Worm (Caenorhabditis elegans) whole organism, L2 larva: ENCODE measurements around the gene ssp-35.

ENCODE experiments used
- R02D3.7 ChIP-seq: fragments of 150-350 bp; optimal IDR thresholded peaks from 2 replicates; lab custom pipeline; 2014; ENCODE audit warnings: missing biosample characterization, missing genetic modification characterization
- aly-2 ChIP-seq: fragments of 150-350 bp; optimal IDR thresholded peaks from 2 replicates; lab custom pipeline; 2014; ENCODE audit warnings: missing biosample characterization, missing genetic modification characterization
- ceh-16 ChIP-seq: fragments of 150-350 bp; optimal IDR thresholded peaks from 2 replicates; lab custom pipeline; 2014; ENCODE audit warnings: missing biosample characterization, missing genetic modification characterization
- ceh-82 ChIP-seq: fragments of 150-350 bp; optimal IDR thresholded peaks from 2 replicates; lab custom pipeline; 2014; ENCODE audit warnings: missing biosample characterization, missing genetic modification characterization
- egl-27 ChIP-seq: sonication (generic microtip); optimal IDR thresholded peaks from 3 replicates; lab custom pipeline; 2017; ENCODE audit warnings: missing biosample characterization, missing genetic modification reagents, missing genetic modification characterization
- elt-1 ChIP-seq: fragments of 150-350 bp; optimal IDR thresholded peaks from 2 replicates; lab custom pipeline; 2014; ENCODE audit warnings: missing biosample characterization, missing genetic modification characterization
- fos-1 ChIP-seq: fragments of 150-350 bp; optimal IDR thresholded peaks from 2 replicates; lab custom pipeline; 2014; ENCODE audit warnings: missing biosample characterization, missing genetic modification characterization
- nhr-11 ChIP-seq: fragments of 150-350 bp; optimal IDR thresholded peaks from 2 replicates; lab custom pipeline; 2014; ENCODE audit warnings: missing biosample characterization, missing genetic modification characterization
- nhr-12 ChIP-seq: fragments of 150-350 bp; optimal IDR thresholded peaks from 2 replicates; lab custom pipeline; 2014; ENCODE audit warnings: missing biosample characterization, missing genetic modification characterization
- nhr-21 ChIP-seq: fragments of 150-350 bp; optimal IDR thresholded peaks from 2 replicates; lab custom pipeline; 2014; ENCODE audit warnings: missing biosample characterization, missing genetic modification characterization
- snpc-4 ChIP-seq: fragments of 150-350 bp; optimal IDR thresholded peaks from 2 replicates; lab custom pipeline; 2014; ENCODE audit warnings: missing biosample characterization, missing genetic modification characterization
- unc-62 ChIP-seq: fragments of 150-350 bp; optimal IDR thresholded peaks from 2 replicates; lab custom pipeline; 2014; ENCODE audit warnings: missing biosample characterization, missing genetic modification reagents, missing genetic modification characterization
- ztf-4 ChIP-seq: fragments of 150-350 bp; optimal IDR thresholded peaks from 2 replicates; lab custom pipeline; 2014; ENCODE audit warnings: missing biosample characterization, missing genetic modification characterization

- no peak for TF ChIP-seq fos-1 (tag; lab: Kevin White, UChicago)
- no peak for TF ChIP-seq elt-1 (tag; lab: Kevin White, UChicago)
- no peak for TF ChIP-seq nhr-11 (tag; lab: Kevin White, UChicago)
- no peak for TF ChIP-seq nhr-21 (tag; lab: Kevin White, UChicago)
- TF ChIP-seq unc-62 (GFP tag; lab: Kevin White, UChicago), result no peak
- no peak for TF ChIP-seq ztf-4 (tag; lab: Kevin White, UChicago)
- TF ChIP-seq snpc-4, result no peak
- TF ChIP-seq aly-2 (tag; lab: Kevin White, UChicago), result no peak
- TF ChIP-seq egl-27 (tag; lab: Kevin White, UChicago), result no peak
- no peak for TF ChIP-seq ceh-16
- no peak for TF ChIP-seq R02D3.7 (tag; lab: Kevin White, UChicago)
- TF ChIP-seq nhr-12 (tag; lab: Kevin White, UChicago), result no peak
- no peak for TF ChIP-seq ceh-82
These were observed 30.2 kb downstream of the ssp-35 start for ce11 chrV:12233425-12233824.
